Worm (Caenorhabditis elegans) whole organism, L2 larva: Measurements from ENCODE around the gene ZK596.2.

Experiments
- R02D3.7 ChIP-seq: fragments of 150-350 bp; optimal IDR thresholded peaks from 2 replicates; lab custom pipeline; 2014; ENCODE audit warnings: missing biosample characterization, missing genetic modification characterization
- ceh-82 ChIP-seq: fragments of 150-350 bp; optimal IDR thresholded peaks from 2 replicates; lab custom pipeline; 2014; ENCODE audit warnings: missing biosample characterization, missing genetic modification characterization
- fos-1 ChIP-seq: fragments of 150-350 bp; optimal IDR thresholded peaks from 2 replicates; lab custom pipeline; 2014; ENCODE audit warnings: missing biosample characterization, missing genetic modification characterization
- lin-13 ChIP-seq: fragments of 150-350 bp; optimal IDR thresholded peaks from 2 replicates; lab custom pipeline; 2014; ENCODE audit warnings: missing biosample characterization, missing genetic modification reagents, missing genetic modification characterization
- lsy-2 ChIP-seq, 2 experiments: fragments of 150-350 bp in 1 of 2; sonication (generic microtip) in 1 of 2; optimal IDR thresholded peaks; 2 replicates each; lab custom pipeline; 2014 to 2017; ENCODE audit warnings: missing biosample characterization in 2 of 2, missing genetic modification characterization in 2 of 2
- nhr-10 ChIP-seq: sonication (generic microtip); optimal IDR thresholded peaks from 2 replicates; lab custom pipeline; 2017; ENCODE audit warnings: missing biosample characterization, missing genetic modification characterization
- nhr-23 ChIP-seq: fragments of 150-350 bp; optimal IDR thresholded peaks from 2 replicates; lab custom pipeline; 2014; ENCODE audit warnings: missing biosample characterization, missing genetic modification reagents, missing genetic modification characterization
- nhr-237 ChIP-seq: fragments of 150-350 bp; optimal IDR thresholded peaks from 2 replicates; lab custom pipeline; 2014; ENCODE audit warnings: missing biosample characterization, missing genetic modification characterization
- skn-1 ChIP-seq: sonication (generic microtip); optimal IDR thresholded peaks from 2 replicates; lab custom pipeline; 2017; ENCODE audit warnings: missing biosample characterization, missing genetic modification characterization
- snpc-4 ChIP-seq: fragments of 150-350 bp; optimal IDR thresholded peaks from 2 replicates; lab custom pipeline; 2014; ENCODE audit warnings: missing biosample characterization, missing genetic modification characterization
- unc-55 ChIP-seq: fragments of 150-350 bp; sonication (generic microtip); optimal IDR thresholded peaks from 3 replicates; lab custom pipeline; 2014; ENCODE audit warnings: missing biosample characterization, missing genetic modification reagents, missing genetic modification characterization
- ztf-11 ChIP-seq: sonication (generic microtip); optimal IDR thresholded peaks from 2 replicates; lab custom pipeline; 2017; ENCODE audit warnings: missing biosample characterization, missing genetic modification characterization

ce11 chrIV:10904282-10904681 is 4.8 kb downstream of the ZK596.2 start, which contains the start of gene ZK596.3:
- TF ChIP-seq nhr-237 (tag; lab: Kevin White, UChicago) (no peak), skn-1 (tag; lab: Kevin White, UChicago) (no peak), lsy-2 (tag; optimal IDR thresholded peaks at IDR 0.05; lab: Kevin White, UChicago) (no peak), snpc-4 (no peak), nhr-10 (tag; lab: Kevin White, UChicago) (no peak), ceh-82 (tag; lab: Kevin White, UChicago) (no peak), nhr-23 (no peak), lin-13 (GFP tag; lab: Kevin White, UChicago) (no peak), unc-55 (GFP tag; lab: Kevin White, UChicago) (no peak), fos-1 (tag; lab: Kevin White, UChicago) (no peak), R02D3.7 (no peak), ztf-11 (no peak)
